Fruit fly (Drosophila melanogaster) whole organism, wandering third instar larva: ENCODE data around the gene CG12321.

Source experiments
- Dfd ChIP-seq: fragments of >200 bp; optimal IDR thresholded peaks from 2 replicates; lab custom pipeline; 2017; ENCODE audit warnings: missing biosample characterization, missing genetic modification characterization
- OdsH ChIP-seq: fragments of 200-800 bp; sonication (Bioruptor generic); optimal IDR thresholded peaks from 2 replicates; lab custom pipeline; 2016; ENCODE audit warnings: missing biosample characterization, mild to moderate bottlenecking, missing genetic modification characterization
- Rel ChIP-seq, 2 experiments: fragments of 200-800 bp; sonication (Bioruptor generic) in 1 of 2; optimal IDR thresholded peaks; 2 replicates in 1 of 2; 3 replicates in 1 of 2; lab custom pipeline; 2016 to 2019; ENCODE audit warnings: mild to moderate bottlenecking in 2 of 2, missing biosample characterization in 2 of 2, missing genetic modification characterization in 2 of 2, moderate library complexity in 1 of 2

DNA sequence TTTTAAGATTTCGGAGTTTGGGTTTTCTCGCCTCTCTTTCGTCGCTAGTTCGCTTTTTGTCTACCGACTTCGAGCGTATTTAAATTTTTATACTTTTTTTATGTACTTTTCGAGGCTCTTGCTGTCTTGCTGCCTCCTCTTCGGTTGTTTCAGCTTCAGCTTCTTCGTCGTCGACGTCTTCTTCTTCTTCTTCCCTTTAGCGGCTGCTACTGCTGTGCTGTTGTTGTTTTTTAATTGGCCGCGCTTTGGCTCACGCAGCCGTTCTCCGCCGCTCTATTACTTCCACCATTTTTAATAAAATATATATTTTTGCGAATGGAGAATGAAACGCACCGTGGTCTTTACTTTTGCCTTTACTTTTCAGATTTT is 8.1 kb upstream of the CG12321 start:
- TF ChIP-seq Rel (GFP tag; optimal IDR thresholded peaks at IDR 0.05; lab: Kevin White, UChicago): no peak
- TF ChIP-seq Rel (tag; optimal IDR thresholded peaks at IDR 0.05; lab: Kevin White, UChicago): no peak
- no peak for TF ChIP-seq Dfd
- TF ChIP-seq OdsH (GFP tag; lab: Kevin White, UChicago): no peak
